Worm (Caenorhabditis elegans): ENCODE measurements around the gene srr-4.
A peak's percentile ranks its signal among the peaks of the same experiment; 100 is the strongest.

Gene srr-4

DNA sequence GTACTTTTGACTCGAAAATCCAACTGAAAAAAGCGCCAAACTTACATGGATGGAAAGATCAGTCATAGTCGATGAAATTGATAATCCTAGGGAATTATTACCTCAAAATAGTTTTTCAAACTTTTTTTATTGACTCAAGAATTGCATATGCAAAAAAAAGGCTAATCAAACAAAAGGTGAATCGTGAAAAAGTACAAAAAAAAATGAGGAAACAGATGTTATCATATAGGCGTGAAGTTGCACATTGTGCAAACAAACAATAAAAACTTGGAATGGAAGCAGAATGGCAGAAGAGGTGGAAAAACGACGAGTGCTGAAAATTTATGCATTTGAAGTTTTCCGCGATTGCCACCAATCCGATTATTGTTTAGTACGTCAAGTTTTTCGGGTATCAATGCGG, 27.1 kb downstream of the srr-4 start, which contains the start of gene exc-14:
Gene exc-14 (minus strand): TSS at position 101 of the 400 bp plus-strand sequence.
- no peak for TF ChIP-seq fos-1 (tag; optimal IDR thresholded peaks at IDR 0.05)
- TF ChIP-seq unc-62 (GFP tag; optimal IDR thresholded peaks at IDR 0.05), result no peak
- TF ChIP-seq fkh-2 (tag; optimal IDR thresholded peaks at IDR 0.05), result no peak
- no peak for TF ChIP-seq snpc-4 (tag; optimal IDR thresholded peaks at IDR 0.05)
- no peak for TF ChIP-seq fkh-10 (GFP tag; optimal IDR thresholded peaks at IDR 0.05)
- TF ChIP-seq skn-1 (tag; optimal IDR thresholded peaks at IDR 0.05), result no peak
- no peak for TF ChIP-seq egl-27 (tag; optimal IDR thresholded peaks at IDR 0.05)
- no peak for TF ChIP-seq nhr-12 (tag; optimal IDR thresholded peaks at IDR 0.05)
- no peak for TF ChIP-seq jun-1 (tag; optimal IDR thresholded peaks at IDR 0.05)
- no peak for TF ChIP-seq unc-39 (tag; optimal IDR thresholded peaks at IDR 0.05)
- no peak for TF ChIP-seq ceh-16 (tag; optimal IDR thresholded peaks at IDR 0.05)
- TF ChIP-seq mdl-1 (tag; optimal IDR thresholded peaks at IDR 0.05), result no peak

DNA sequence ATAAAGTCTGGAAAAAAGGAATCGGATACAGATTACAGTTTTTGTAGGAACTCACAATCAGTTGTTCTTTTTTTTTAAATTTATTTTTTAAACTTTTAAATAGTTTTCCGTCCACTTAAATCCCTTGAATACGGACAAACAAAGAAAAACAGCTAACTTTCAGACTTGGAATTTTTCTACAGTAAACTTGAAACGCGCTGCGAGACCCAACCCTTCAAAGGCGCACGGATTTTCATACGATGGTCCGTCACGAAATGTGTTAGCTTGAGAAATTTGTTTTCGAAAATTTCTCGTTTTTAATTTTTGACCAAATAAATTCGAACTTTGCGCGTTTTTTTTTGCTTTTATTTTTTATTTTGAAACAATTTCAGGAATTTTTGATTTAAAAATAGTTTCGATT, 27.5 kb downstream of the srr-4 start:
- no peak for TF ChIP-seq fos-1 (tag; optimal IDR thresholded peaks at IDR 0.05)
- no peak for TF ChIP-seq mdl-1 (tag; optimal IDR thresholded peaks at IDR 0.05)
- no peak for TF ChIP-seq mml-1 (tag; optimal IDR thresholded peaks at IDR 0.05)
- no peak for TF ChIP-seq elt-2 (tag; optimal IDR thresholded peaks at IDR 0.05)
- no peak for TF ChIP-seq lsy-12 (tag; optimal IDR thresholded peaks at IDR 0.05)
- TF ChIP-seq nhr-12 (tag; optimal IDR thresholded peaks at IDR 0.05), result no peak
- no peak for TF ChIP-seq nhr-67 (tag; optimal IDR thresholded peaks at IDR 0.05)
- no peak for TF ChIP-seq elt-1 (tag; optimal IDR thresholded peaks at IDR 0.05)

DNA sequence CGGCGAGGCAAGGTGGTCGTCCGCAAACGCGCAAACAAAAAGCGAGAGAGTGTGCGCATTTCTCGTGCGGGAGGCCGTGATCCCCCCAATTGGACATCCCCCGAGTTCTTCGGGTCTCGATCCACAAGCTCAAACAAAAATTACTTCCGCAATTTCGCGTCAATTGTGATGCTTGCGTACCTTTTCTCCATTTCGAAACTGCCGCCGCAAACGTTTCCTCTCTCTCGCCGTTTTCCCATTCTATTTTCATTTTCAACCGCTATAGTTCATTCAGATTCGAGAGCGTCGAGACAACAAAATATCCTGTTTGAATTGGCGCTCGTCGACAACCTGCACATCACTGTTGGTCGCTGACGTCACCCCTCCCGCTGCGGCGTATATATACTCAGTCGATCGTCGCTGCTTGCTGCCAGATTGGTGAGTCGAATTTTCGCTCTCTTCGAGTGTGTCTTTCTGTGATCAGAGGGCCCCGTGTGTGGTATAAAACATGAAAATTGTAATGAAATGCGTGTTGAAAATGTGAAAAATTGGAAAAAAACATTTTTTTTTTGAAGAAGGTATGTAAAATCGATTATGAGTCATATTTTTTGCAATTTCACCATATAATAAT, 30.4 kb downstream of the srr-4 start, which contains the start of the genes pqn-51 and K11D12.14:
Gene pqn-51 (plus strand): TSS at position 275 of the 610 bp plus-strand sequence.
Gene K11D12.14 (plus strand): TSS at position 304 of the 610 bp plus-strand sequence.
- TF ChIP-seq ceh-16 (tag; optimal IDR thresholded peaks at IDR 0.05) (no peak), nhr-77 (tag; optimal IDR thresholded peaks at IDR 0.05) (peak; percentile 49), mdl-1 (tag; optimal IDR thresholded peaks at IDR 0.05) (no peak), aly-2 (tag; optimal IDR thresholded peaks at IDR 0.05) (no peak), sea-2 (GFP tag; optimal IDR thresholded peaks at IDR 0.05) (peak; percentile 91), nhr-23 (tag; optimal IDR thresholded peaks at IDR 0.05) (peak; percentile 88), nhr-43 (tag; optimal IDR thresholded peaks at IDR 0.05; ENCODE audit: poor library complexity, severe bottlenecking) (peak; percentile 79), nhr-11 (tag; optimal IDR thresholded peaks at IDR 0.05) (peak; percentile 86), fkh-2 (tag; optimal IDR thresholded peaks at IDR 0.05) (no peak), mml-1 (tag; optimal IDR thresholded peaks at IDR 0.05) (no peak), nhr-28 (tag; optimal IDR thresholded peaks at IDR 0.05) (no peak), ama-1 (optimal IDR thresholded peaks at IDR 0.05) (peak; percentile 96), nhr-237 (tag; optimal IDR thresholded peaks at IDR 0.05) (no peak), nhr-25 (tag; optimal IDR thresholded peaks at IDR 0.05) (peak; percentile 94), lin-39 (tag; optimal IDR thresholded peaks at IDR 0.05) (peak; percentile 85), ceh-28 (tag; optimal IDR thresholded peaks at IDR 0.05) (peak; percentile 74), R02D3.7 (tag; optimal IDR thresholded peaks at IDR 0.05) (peak; percentile 61), elt-2 (tag; optimal IDR thresholded peaks at IDR 0.05) (peak; percentile 85), nhr-12 (tag; optimal IDR thresholded peaks at IDR 0.05) (no peak), ceh-82 (tag; optimal IDR thresholded peaks at IDR 0.05) (peak; percentile 61), daf-12 (tag; optimal IDR thresholded peaks at IDR 0.05) (no peak), lin-15B (tag; optimal IDR thresholded peaks at IDR 0.05) (peak; percentile 90), ceh-9 (tag; optimal IDR thresholded peaks at IDR 0.05) (no peak), snpc-4 (tag; optimal IDR thresholded peaks at IDR 0.05) (peak; percentile 59), pqm-1 (tag; optimal IDR thresholded peaks at IDR 0.05) (peak; percentile 81), unc-39 (tag; optimal IDR thresholded peaks at IDR 0.05) (no peak), pha-4 (tag; optimal IDR thresholded peaks at IDR 0.05) (peak; percentile 94), tbx-2 (tag; optimal IDR thresholded peaks at IDR 0.05) (peak; percentile 85), elt-1 (tag; optimal IDR thresholded peaks at IDR 0.05) (peak; percentile 72), ZK546.5 (tag; optimal IDR thresholded peaks at IDR 0.05) (peak; percentile 77), unc-62 (GFP tag; optimal IDR thresholded peaks at IDR 0.05) (peak; percentile 57), ztf-4 (tag; optimal IDR thresholded peaks at IDR 0.05) (peak; percentile 43), skn-1 (tag; optimal IDR thresholded peaks at IDR 0.05) (peak; percentile 77), nfya-1 (tag; optimal IDR thresholded peaks at IDR 0.05; ENCODE audit: insufficient read depth) (peak; percentile 95), fos-1 (tag; optimal IDR thresholded peaks at IDR 0.05) (no peak), zag-1 (tag; optimal IDR thresholded peaks at IDR 0.05) (peak; percentile 9), egl-27 (tag; optimal IDR thresholded peaks at IDR 0.05) (peak; percentile 26), nhr-76 (tag; optimal IDR thresholded peaks at IDR 0.05) (no peak), fkh-10 (GFP tag; optimal IDR thresholded peaks at IDR 0.05) (peak; percentile 84), nhr-67 (tag; optimal IDR thresholded peaks at IDR 0.05) (no peak), elt-3 (tag; optimal IDR thresholded peaks at IDR 0.05) (peak in 1 of 3 experiments; percentile 12), hmg-11 (tag; optimal IDR thresholded peaks at IDR 0.05) (peak; percentile 38), jun-1 (tag; optimal IDR thresholded peaks at IDR 0.05) (peak; percentile 95), ztf-11 (tag; optimal IDR thresholded peaks at IDR 0.05) (peak; percentile 2), lsy-12 (tag; optimal IDR thresholded peaks at IDR 0.05) (peak; percentile 77), egl-5 (tag; optimal IDR thresholded peaks at IDR 0.05) (peak; percentile 89)
